Fruit fly (Drosophila melanogaster) whole organism, embryonic: ENCODE results near the gene CG14212.
A peak's percentile ranks its signal among the peaks of the same experiment; 100 is the strongest.

Source experiments
- BtbVII ChIP-seq: fragments of 200-800 bp; sonication (Bioruptor generic); optimal IDR thresholded peaks from 3 replicates; lab custom pipeline; 2017; ENCODE audit warnings: missing biosample characterization, mild to moderate bottlenecking, missing genetic modification characterization
- CG10274 ChIP-seq: fragments of 200-800 bp; sonication (Bioruptor generic); optimal IDR thresholded peaks from 3 replicates; lab custom pipeline; 2017; ENCODE audit warnings: missing biosample characterization, mild to moderate bottlenecking, missing genetic modification characterization
- CG10431 ChIP-seq: fragments of 200-800 bp; sonication (Bioruptor generic); optimal IDR thresholded peaks from 3 replicates; lab custom pipeline; 2018; ENCODE audit warnings: missing biosample characterization, mild to moderate bottlenecking, missing genetic modification characterization
- CG13287 ChIP-seq: fragments of 200-800 bp; sonication (Bioruptor generic); IDR thresholded peaks from 2 replicates; pipeline ENCODE4 v1.3.6; 2022; ENCODE audit warnings: missing biosample characterization, missing genetic modification characterization; ENCODE audit not compliant: partially characterized antibody
- CG15269 ChIP-seq: fragments of 200-800 bp; sonication (Bioruptor generic); optimal IDR thresholded peaks from 2 replicates; lab custom pipeline; 2018; ENCODE audit warnings: missing biosample characterization, mild to moderate bottlenecking, missing genetic modification characterization, moderate library complexity
- CG16779 ChIP-seq: fragments of 200-800 bp; sonication (Bioruptor generic); IDR thresholded peaks from 2 replicates; pipeline ENCODE4 v1.3.6; 2022; ENCODE audit warnings: missing biosample characterization, missing genetic modification characterization
- CG17186 ChIP-seq: fragments of 200-800 bp; sonication (Bioruptor generic); optimal IDR thresholded peaks from 3 replicates; lab custom pipeline; 2017; ENCODE audit warnings: missing biosample characterization, missing genetic modification reagents, missing genetic modification characterization
- CG17568 ChIP-seq: fragments of 200-800 bp; sonication (Bioruptor generic); optimal IDR thresholded peaks from 2 replicates; lab custom pipeline; 2018; ENCODE audit warnings: missing biosample characterization, mild to moderate bottlenecking, missing genetic modification characterization, moderate library complexity
- CG17612 ChIP-seq: fragments of 200-800 bp; sonication (Bioruptor generic); IDR thresholded peaks from 2 replicates; pipeline ENCODE4 v1.3.6; 2022; ENCODE audit warnings: missing biosample characterization, missing genetic modification characterization
- CG1792 ChIP-seq: fragments of 200-800 bp; sonication (Bioruptor generic); optimal IDR thresholded peaks from 2 replicates; lab custom pipeline; 2016; ENCODE audit warnings: missing biosample characterization, missing genetic modification characterization
- CG2120 ChIP-seq: fragments of 200-800 bp; sonication (Bioruptor generic); optimal IDR thresholded peaks from 3 replicates; lab custom pipeline; 2016; ENCODE audit warnings: missing biosample characterization, missing genetic modification characterization
- CG30431 ChIP-seq: fragments of 200-800 bp; sonication (Bioruptor generic); optimal IDR thresholded peaks from 2 replicates; lab custom pipeline; 2017; ENCODE audit warnings: missing biosample characterization, missing genetic modification characterization
- CG34224 ChIP-seq: fragments of 200-800 bp; sonication (Bioruptor generic); IDR thresholded peaks from 3 replicates; pipeline ENCODE4 v1.3.6; 2022; ENCODE audit warnings: missing biosample characterization, missing genetic modification characterization; ENCODE audit not compliant: partially characterized antibody
- CG6175 ChIP-seq: fragments of 200-800 bp; sonication (Bioruptor generic); IDR thresholded peaks from 3 replicates; pipeline ENCODE4 v1.3.6; 2022; ENCODE audit warnings: missing biosample characterization, missing genetic modification characterization
- CG7745 ChIP-seq: fragments of 200-800 bp; sonication (Bioruptor generic); optimal IDR thresholded peaks from 2 replicates; lab custom pipeline; 2018; ENCODE audit warnings: missing biosample characterization, mild to moderate bottlenecking, missing genetic modification characterization, moderate library complexity
- CG9609 ChIP-seq: fragments of 200-800 bp; sonication (Bioruptor generic); optimal IDR thresholded peaks from 3 replicates; lab custom pipeline; 2016; ENCODE audit warnings: missing biosample characterization, missing genetic modification characterization
- Chrac-16 ChIP-seq: fragments of 200-800 bp; sonication (Bioruptor generic); optimal IDR thresholded peaks from 3 replicates; lab custom pipeline; 2016; ENCODE audit warnings: missing biosample characterization, missing genetic modification characterization
- Dip3 ChIP-seq: fragments of 200-800 bp; sonication (Bioruptor generic); optimal IDR thresholded peaks from 3 replicates; lab custom pipeline; 2016; ENCODE audit warnings: missing biosample characterization, missing genetic modification characterization
- Dll ChIP-seq: fragments of 200-800 bp; sonication (Bioruptor generic); IDR thresholded peaks from 4 replicates; pipeline ENCODE4 v1.3.6; 2022; ENCODE audit warnings: missing biosample characterization, missing genetic modification characterization; ENCODE audit not compliant: partially characterized antibody
- Drgx ChIP-seq: fragments of 200-800 bp; sonication (Bioruptor generic); IDR thresholded peaks from 2 replicates; pipeline ENCODE4 v1.3.6; 2022; ENCODE audit warnings: missing biosample characterization, missing genetic modification characterization
- Ets97D ChIP-seq: fragments of 200-800 bp; sonication (Bioruptor generic); optimal IDR thresholded peaks from 3 replicates; lab custom pipeline; 2016; ENCODE audit warnings: missing biosample characterization, missing genetic modification characterization
- Fer3 ChIP-seq: fragments of 200-800 bp; sonication (Bioruptor generic); optimal IDR thresholded peaks from 2 replicates; lab custom pipeline; 2018; ENCODE audit warnings: missing biosample characterization, mild to moderate bottlenecking, missing genetic modification characterization, moderate library complexity
- GATAe ChIP-seq: fragments of 200-800 bp; sonication (Bioruptor generic); conservative IDR thresholded peaks from 2 replicates; pipeline ENCODE4 v1.3.6; 2022; ENCODE audit warnings: missing biosample characterization, missing genetic modification characterization
- Max ChIP-seq: fragments of 200-800 bp; sonication (Bioruptor generic); optimal IDR thresholded peaks from 2 replicates; lab custom pipeline; 2016; ENCODE audit warnings: missing biosample characterization, mild to moderate bottlenecking, missing genetic modification characterization
- Mes4 ChIP-seq: fragments of 200-800 bp; sonication (Bioruptor generic); optimal IDR thresholded peaks from 2 replicates; lab custom pipeline; 2016; ENCODE audit warnings: missing biosample characterization, missing genetic modification characterization
- Mrtf ChIP-seq: fragments of 200-800 bp; sonication (Bioruptor generic); IDR thresholded peaks from 3 replicates; pipeline ENCODE4 v1.3.6; 2022; ENCODE audit warnings: missing biosample characterization, missing genetic modification characterization
- Nf-YA ChIP-seq: fragments of 200-800 bp; sonication (Bioruptor generic); IDR thresholded peaks from 2 replicates; pipeline ENCODE4 v1.3.6; 2022; ENCODE audit warnings: missing biosample characterization, missing genetic modification characterization
- Sin3A ChIP-seq: fragments of >200 bp; optimal IDR thresholded peaks from 2 replicates; lab custom pipeline; 2018
- Six4 ChIP-seq: fragments of 200-800 bp; sonication (Bioruptor generic); optimal IDR thresholded peaks from 2 replicates; lab custom pipeline; 2016; ENCODE audit warnings: missing biosample characterization, missing genetic modification characterization
- amos ChIP-seq: fragments of 200-800 bp; sonication (Bioruptor generic); IDR thresholded peaks from 2 replicates; pipeline ENCODE4 v1.3.6; 2022; ENCODE audit warnings: missing biosample characterization, missing genetic modification characterization; ENCODE audit not compliant: partially characterized antibody
- bab2 ChIP-seq: fragments of 200-800 bp; sonication (Bioruptor generic); optimal IDR thresholded peaks from 2 replicates; lab custom pipeline; 2016; ENCODE audit warnings: missing biosample characterization, missing genetic modification characterization
- bcd ChIP-seq: fragments of 200-800 bp; sonication (Bioruptor generic); optimal IDR thresholded peaks from 2 replicates; lab custom pipeline; 2017; ENCODE audit warnings: missing biosample characterization, mild to moderate bottlenecking, missing genetic modification characterization
- btn ChIP-seq: fragments of 200-800 bp; sonication (Bioruptor generic); optimal IDR thresholded peaks from 2 replicates; lab custom pipeline; 2016; ENCODE audit warnings: missing biosample characterization, missing genetic modification characterization
- chinmo ChIP-seq: fragments of 200-800 bp; sonication (Bioruptor generic); IDR thresholded peaks from 4 replicates; pipeline ENCODE4 v1.3.6; 2022; ENCODE audit warnings: missing biosample characterization, missing genetic modification characterization; ENCODE audit not compliant: partially characterized antibody
- dm ChIP-seq: fragments of 200-800 bp; sonication (Bioruptor generic); optimal IDR thresholded peaks from 3 replicates; lab custom pipeline; 2016; ENCODE audit warnings: missing biosample characterization, missing genetic modification characterization
- dysf ChIP-seq: fragments of 200-800 bp; sonication (Bioruptor generic); IDR thresholded peaks from 3 replicates; pipeline ENCODE4 v1.3.6; 2022; ENCODE audit warnings: missing biosample characterization, missing genetic modification characterization
- gro ChIP-seq: fragments of 200-800 bp; sonication (Bioruptor generic); optimal IDR thresholded peaks from 2 replicates; lab custom pipeline; 2016; ENCODE audit warnings: missing biosample characterization, missing genetic modification characterization
- h ChIP-seq: fragments of >200 bp; optimal IDR thresholded peaks from 2 replicates; lab custom pipeline; 2017
- jumu ChIP-seq: fragments of 200-800 bp; sonication (Bioruptor generic); optimal IDR thresholded peaks from 3 replicates; lab custom pipeline; 2016; ENCODE audit warnings: missing biosample characterization, missing genetic modification characterization
- lab ChIP-seq: fragments of 200-800 bp; sonication (Bioruptor generic); optimal IDR thresholded peaks from 3 replicates; lab custom pipeline; 2017; ENCODE audit warnings: missing biosample characterization, missing genetic modification characterization, mild to moderate bottlenecking, moderate library complexity, missing genetic modification reagents
- nmo ChIP-seq: fragments of 200-800 bp; sonication (Bioruptor generic); optimal IDR thresholded peaks from 2 replicates; lab custom pipeline; 2018; ENCODE audit warnings: missing biosample characterization, mild to moderate bottlenecking, missing genetic modification characterization, moderate library complexity
- org-1 ChIP-seq: fragments of 200-800 bp; sonication (Bioruptor generic); optimal IDR thresholded peaks from 2 replicates; lab custom pipeline; 2017; ENCODE audit warnings: missing biosample characterization, missing genetic modification characterization
- prd ChIP-seq, 3 experiments: fragments of >200 bp in 2 of 3; fragments of 200-800 bp in 1 of 3; sonication (Bioruptor generic) in 1 of 3; optimal IDR thresholded peaks in 2 of 3; IDR thresholded peaks in 1 of 3; 2 replicates in 2 of 3; 3 replicates in 1 of 3; pipeline versions ENCODE4 v1.3.6 to Lab custom; 2017 to 2022; ENCODE audit warnings: missing biosample characterization in 1 of 3, missing genetic modification characterization in 1 of 3
- sd ChIP-seq: fragments of 200-800 bp; sonication (Bioruptor generic); optimal IDR thresholded peaks from 3 replicates; lab custom pipeline; 2018; ENCODE audit warnings: missing biosample characterization, mild to moderate bottlenecking, missing genetic modification characterization, moderate library complexity
- sens ChIP-seq: fragments of 200-800 bp; sonication (Bioruptor generic); peaks from one replicate; lab custom pipeline; 2016; ENCODE audit warnings: missing biosample characterization, missing genetic modification characterization
- sim ChIP-seq: fragments of 200-800 bp; sonication (Bioruptor generic); IDR thresholded peaks from 2 replicates; pipeline ENCODE4 v1.3.6; 2022; ENCODE audit warnings: missing biosample characterization, missing genetic modification characterization
- sob ChIP-seq: fragments of 200-800 bp; sonication (Bioruptor generic); IDR thresholded peaks from 2 replicates; pipeline ENCODE4 v1.3.6; 2022; ENCODE audit warnings: missing biosample characterization, missing genetic modification characterization
- tna ChIP-seq: fragments of 200-800 bp; sonication (Bioruptor generic); IDR thresholded peaks from 2 replicates; pipeline ENCODE4 v1.3.6; 2022; ENCODE audit warnings: missing biosample characterization, missing genetic modification characterization; ENCODE audit not compliant: partially characterized antibody
- vfl ChIP-seq: fragments of 200-800 bp; sonication (Bioruptor generic); optimal IDR thresholded peaks from 2 replicates; lab custom pipeline; 2016; ENCODE audit warnings: missing biosample characterization, missing genetic modification characterization
- vnd ChIP-seq: fragments of 200-800 bp; sonication (Bioruptor generic); IDR thresholded peaks from 3 replicates; pipeline ENCODE4 v1.3.6; 2022; ENCODE audit warnings: missing biosample characterization, missing genetic modification characterization; ENCODE audit not compliant: partially characterized antibody
- vvl ChIP-seq: fragments of 200-800 bp; sonication (Bioruptor generic); IDR thresholded peaks from 2 replicates; pipeline ENCODE4 v1.3.6; 2022; ENCODE audit warnings: missing biosample characterization, missing genetic modification characterization

The CG14212 gene

dm6 chrX:19615990-19616663, 9.4 kb upstream of the CG14212 start, which contains the start of gene CG14210 (continued):
- TF ChIP-seq CG9609 (GFP tag; lab: Kevin White, UChicago) (no peak), tna (peak; percentile 83), jumu (GFP tag; lab: Kevin White, UChicago) (no peak), bcd (GFP tag; lab: Kevin White, UChicago) (no peak), lab (no peak), dm (GFP tag; lab: Kevin White, UChicago) (peak; percentile 90), Nf-YA (no peak), amos (peak; percentile 56; the same call in 1 of the 2 replicates), btn (GFP tag; lab: Kevin White, UChicago) (no peak), CG30431 (GFP tag; lab: Kevin White, UChicago) (no peak), sens (GFP tag; lab: Kevin White, UChicago) (peak; percentile 19), CG2120 (GFP tag; lab: Kevin White, UChicago) (no peak), Fer3 (tag; lab: Kevin White, UChicago) (no peak), BtbVII (GFP tag; lab: Kevin White, UChicago) (no peak), CG6175 (no peak), sim (GFP tag; lab: Robert Waterston, UW) (no peak), Sin3A (no peak), nmo (GFP tag; lab: Kevin White, UChicago) (no peak), gro (GFP tag; lab: Kevin White, UChicago) (no peak), sob (GFP tag; lab: Robert Waterston, UW) (no peak), Ets97D (GFP tag; lab: Kevin White, UChicago) (peak; percentile 32), CG17612 (no peak), org-1 (GFP tag; lab: Kevin White, UChicago) (no peak), GATAe (GFP tag; lab: Robert Waterston, UW) (no peak), CG10274 (GFP tag; lab: Kevin White, UChicago) (no peak), CG34224 (peak; percentile 73), CG15269 (tag; lab: Kevin White, UChicago) (no peak), Mrtf (GFP tag; lab: Robert Waterston, UW) (no peak), Max (GFP tag; lab: Kevin White, UChicago) (peak; percentile 69), CG13287 (GFP tag; lab: Robert Waterston, UW) (peak; percentile 71), dysf (GFP tag; lab: Robert Waterston, UW) (no peak), vvl (no peak), vnd (GFP tag; lab: Robert Waterston, UW) (peak; percentile 65), CG17568 (GFP tag; lab: Kevin White, UChicago) (no peak), vfl (GFP tag; lab: Kevin White, UChicago) (no peak), CG7745 (tag; lab: Kevin White, UChicago) (no peak), CG16779 (GFP tag; lab: Robert Waterston, UW) (no peak), CG1792 (GFP tag; lab: Kevin White, UChicago) (no peak), Dip3 (GFP tag; lab: Kevin White, UChicago) (no peak), h (lab: Kevin White, UChicago) (no peak), Mes4 (no peak), Drgx (GFP tag; lab: Robert Waterston, UW) (no peak), sd (no peak), Dll (GFP tag; lab: Robert Waterston, UW) (peak; percentile 62; the same call in 3 of the 4 replicates), bab2 (no peak), Chrac-16 (GFP tag; lab: Kevin White, UChicago) (no peak), chinmo (GFP tag; lab: Robert Waterston, UW) (0 out of 4 replicates have a peak, but pooled peaks have one; percentile 55), Six4 (GFP tag; lab: Kevin White, UChicago) (no peak), CG10431 (GFP tag; lab: Kevin White, UChicago) (no peak), CG17186 (GFP tag; lab: Kevin White, UChicago) (peak; percentile 37), prd (optimal IDR thresholded peaks at IDR 0.05; lab: Kevin White, UChicago) (no peak), prd (GFP tag; IDR thresholded peaks at IDR 0.05; lab: Robert Waterston, UW) (no peak)
